Fruit fly (Drosophila melanogaster): ENCODE data around the gene Cse1.

The Cse1 gene

dm6 chr2L:16799496-16799895 is 25.5 kb downstream of the Cse1 start:
- TF ChIP-seq Oli (tag; optimal IDR thresholded peaks at IDR 0.05) (no peak), CG7271 (tag; optimal IDR thresholded peaks at IDR 0.05) (no peak), cg (GFP tag; optimal IDR thresholded peaks at IDR 0.05) (no peak), sug (tag; optimal IDR thresholded peaks at IDR 0.05) (peak; percentile 31), Dfd (GFP tag; optimal IDR thresholded peaks at IDR 0.05) (no peak), mirr (GFP tag; optimal IDR thresholded peaks at IDR 0.05) (peak; percentile 91), exex (tag; optimal IDR thresholded peaks at IDR 0.05) (peak; percentile 90), CG7963 (GFP tag; IDR thresholded peaks at IDR 0.05; ENCODE audit: partially characterized antibody) (no peak), CG11247 (GFP tag; IDR thresholded peaks at IDR 0.05) (no peak), grn (GFP tag; optimal IDR thresholded peaks at IDR 0.05) (peak; percentile 73), CG4328 (GFP tag; optimal IDR thresholded peaks at IDR 0.05) (no peak), CG33213 (GFP tag; optimal IDR thresholded peaks at IDR 0.05) (no peak), CG34376 (GFP tag; optimal IDR thresholded peaks at IDR 0.05) (peak; percentile 16), Med (GFP tag) (peak; percentile 15), CG18599 (GFP tag; optimal IDR thresholded peaks at IDR 0.05) (no peak), gsb-n (tag; optimal IDR thresholded peaks at IDR 0.05) (no peak), GATAe (GFP tag; conservative IDR thresholded peaks at IDR 0.05) (peak; percentile 93), Pdp1 (GFP tag; optimal IDR thresholded peaks at IDR 0.05) (no peak), Jarid2 (GFP tag; optimal IDR thresholded peaks at IDR 0.05) (peak; percentile 17), wek (GFP tag; optimal IDR thresholded peaks at IDR 0.05) (no peak), Hmr (GFP tag; optimal IDR thresholded peaks at IDR 0.05) (no peak)

- 0 out of 2 replicates have a peak, but pooled peaks have one; percentile 12 for TF ChIP-seq chm (GFP tag; IDR thresholded peaks at IDR 0.05)
- 0 out of 2 replicates have a peak, but pooled peaks have one; percentile 32 for TF ChIP-seq stc (GFP tag; IDR thresholded peaks at IDR 0.05)
- TF ChIP-seq sug (tag; optimal IDR thresholded peaks at IDR 0.05) = peak; percentile 9
- peak; percentile 40 for TF ChIP-seq sens (GFP tag)
- TF ChIP-seq Pdp1 (GFP tag; optimal IDR thresholded peaks at IDR 0.05) = peak in 1 of 2 experiments; percentile 68
- TF ChIP-seq CG12769 (tag; optimal IDR thresholded peaks at IDR 0.05) = peak; percentile 52
- TF ChIP-seq kah (GFP tag; optimal IDR thresholded peaks at IDR 0.05) = peak; percentile 99
- 0 out of 4 replicates have a peak, but pooled peaks have one; percentile 66 for TF ChIP-seq chinmo (GFP tag; IDR thresholded peaks at IDR 0.05; ENCODE audit: partially characterized antibody)
- no peak for TF ChIP-seq CG11247 (GFP tag; IDR thresholded peaks at IDR 0.05)
- no peak for TF ChIP-seq odd (GFP tag; optimal IDR thresholded peaks at IDR 0.05)
- TF ChIP-seq Hr78 (GFP tag; optimal IDR thresholded peaks at IDR 0.05) = peak in 1 of 2 experiments; percentile 30
- TF ChIP-seq corto (GFP tag; optimal IDR thresholded peaks at IDR 0.05) = no peak
- TF ChIP-seq Meics (GFP tag; optimal IDR thresholded peaks at IDR 0.05) = peak; percentile 24
- peak; percentile 31 for TF ChIP-seq Med (GFP tag)
- TF ChIP-seq CG11695 (GFP tag; IDR thresholded peaks at IDR 0.05) = peak; percentile 70; the same call in 1 of the 3 replicates
- peak; percentile 5 for TF ChIP-seq CG15269 (tag; optimal IDR thresholded peaks at IDR 0.05)
- peak; percentile 26 for TF ChIP-seq Jarid2 (GFP tag; optimal IDR thresholded peaks at IDR 0.05)
- TF ChIP-seq Trl (optimal IDR thresholded peaks at IDR 0.05) = peak; percentile 40 to 71
- no peak for TF ChIP-seq Trl (GFP tag; optimal IDR thresholded peaks at IDR 0.05)
- no peak for TF ChIP-seq CTCF (GFP tag; optimal IDR thresholded peaks at IDR 0.05)
- TF ChIP-seq Hmr (GFP tag; optimal IDR thresholded peaks at IDR 0.05) = no peak
- TF ChIP-seq Deaf1 (tag; optimal IDR thresholded peaks at IDR 0.05) = peak; percentile 81
Observed at dm6 chr2L:16798705-16799104, 26.3 kb downstream of the Cse1 start, which contains the start of gene Ugt37D1. Ugt37D1 (plus strand) TSS chr2L:16799025.

dm6 chr2L:16796104-16796645 is 28.8 kb downstream of the Cse1 start, which contains the start of gene Ugt37E1:
Ugt37E1 (plus strand) TSS chr2L:16796595.
- peak; percentile 59 for TF ChIP-seq exex (tag; optimal IDR thresholded peaks at IDR 0.05)
- no peak for TF ChIP-seq CG6765 (GFP tag; optimal IDR thresholded peaks at IDR 0.05)
- no peak for TF ChIP-seq zfh2 (GFP tag; optimal IDR thresholded peaks at IDR 0.05)
- TF ChIP-seq NC2α (GFP tag; optimal IDR thresholded peaks at IDR 0.05) = no peak
- no peak for TF ChIP-seq CoRest (tag; optimal IDR thresholded peaks at IDR 0.05)
